Worm (Caenorhabditis elegans): ENCODE data around the gene F47B8.14.

DNA sequence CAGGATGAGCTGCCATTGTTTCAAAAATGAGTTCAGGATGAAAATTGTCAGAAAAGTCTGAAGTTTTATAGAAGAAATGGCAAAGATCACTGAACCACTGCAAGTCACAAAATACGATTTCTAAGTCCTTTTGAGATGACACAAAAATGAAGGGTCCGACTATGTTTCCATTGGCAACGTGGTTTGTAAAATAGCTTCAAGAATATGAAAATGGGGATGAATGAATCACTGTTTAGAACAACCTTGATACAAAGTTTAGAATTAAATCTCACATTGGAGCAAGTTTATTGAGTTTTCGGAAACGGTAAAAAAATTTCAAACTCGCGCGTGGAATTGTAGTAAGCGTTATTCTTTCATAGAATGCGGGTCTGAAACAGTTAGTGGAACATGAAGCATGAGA, 9.2 kb upstream of the F47B8.14 start, which contains the start of gene ddn-3:
- no peak for TF ChIP-seq zag-1 (tag; optimal IDR thresholded peaks at IDR 0.05)
- TF ChIP-seq efl-1 (optimal IDR thresholded peaks at IDR 0.05): no peak
- no peak for TF ChIP-seq efl-1 (GFP tag; optimal IDR thresholded peaks at IDR 0.05 in 1 of 2)
- no peak for TF ChIP-seq aha-1 (tag; optimal IDR thresholded peaks at IDR 0.05)
- TF ChIP-seq xbp-1 (tag; optimal IDR thresholded peaks at IDR 0.05): no peak
- no peak for TF ChIP-seq pqm-1 (tag; optimal IDR thresholded peaks at IDR 0.05)
- TF ChIP-seq lin-39 (tag; optimal IDR thresholded peaks at IDR 0.05): no peak
- TF ChIP-seq unc-62 (GFP tag; optimal IDR thresholded peaks at IDR 0.05): no peak
- TF ChIP-seq ama-1 (optimal IDR thresholded peaks at IDR 0.05): no peak
- TF ChIP-seq lin-15B (tag; optimal IDR thresholded peaks at IDR 0.05): no peak
- no peak for TF ChIP-seq unc-86 (tag; optimal IDR thresholded peaks at IDR 0.05)
- TF ChIP-seq alr-1 (tag; optimal IDR thresholded peaks at IDR 0.05; ENCODE audit: borderline replicate concordance): no peak

Measured in whole organism, L1 larva.